Fruit fly (Drosophila melanogaster): ENCODE results near the gene Coq4.
A peak's percentile ranks its signal among the peaks of the same experiment; 100 is the strongest.

Coq4 gene

DNA sequence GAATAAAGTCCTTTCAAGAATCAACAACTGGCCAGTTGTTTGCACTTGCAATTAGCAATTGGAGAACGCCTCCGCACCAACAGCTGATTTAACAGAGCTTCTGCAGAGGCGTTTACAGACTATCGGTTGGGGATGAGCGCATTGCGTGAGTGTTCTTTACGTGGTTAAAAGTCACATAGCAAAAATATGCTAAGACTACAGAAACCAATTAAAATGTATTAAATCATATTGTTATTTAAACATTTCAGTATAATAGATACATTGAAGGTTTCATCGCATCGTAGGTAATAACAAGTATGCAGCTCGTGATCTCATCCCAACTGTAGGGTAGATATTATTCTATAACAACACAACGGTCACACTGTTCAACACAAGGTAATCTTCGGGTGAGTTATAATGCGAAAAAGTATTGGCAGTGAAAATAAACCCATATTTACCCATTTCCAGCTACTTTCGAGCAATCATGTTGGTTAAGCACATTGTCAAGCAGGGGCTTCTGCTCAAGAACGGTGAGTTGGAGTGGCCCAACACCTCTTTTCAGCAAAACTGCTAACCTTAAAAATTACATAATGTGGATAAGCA lies 8.2 kb downstream of the Coq4 start, which contains the start of the genes Sec3 and COX7B (continued):
- TF ChIP-seq CG8281 (tag; optimal IDR thresholded peaks at IDR 0.05) = no peak
- TF ChIP-seq Lim3 (GFP tag; IDR thresholded peaks at IDR 0.05) = no peak
- no peak for TF ChIP-seq CG17612 (GFP tag; IDR thresholded peaks at IDR 0.05)
- peak; percentile 53 for TF ChIP-seq Bteb2 (GFP tag; optimal IDR thresholded peaks at IDR 0.05)
- no peak for TF ChIP-seq CG15073 (GFP tag; optimal IDR thresholded peaks at IDR 0.05)
- TF ChIP-seq stwl (tag; optimal IDR thresholded peaks at IDR 0.05) = peak; percentile 45
- peak; percentile 62 for TF ChIP-seq CG10979 (tag; optimal IDR thresholded peaks at IDR 0.05)
- TF ChIP-seq ind (GFP tag; optimal IDR thresholded peaks at IDR 0.05) = peak; percentile 66
- no peak for TF ChIP-seq CG2875 (GFP tag; optimal IDR thresholded peaks at IDR 0.05)
- no peak for TF ChIP-seq sima (GFP tag; optimal IDR thresholded peaks at IDR 0.05)
- TF ChIP-seq Meics (GFP tag; optimal IDR thresholded peaks at IDR 0.05) = peak; percentile 50
- TF ChIP-seq CG8089 (GFP tag; optimal IDR thresholded peaks at IDR 0.05) = no peak
- TF ChIP-seq CG11093 (GFP tag; IDR thresholded peaks at IDR 0.05) = no peak
- peak; percentile 73; the same call in 2 of the 3 replicates for TF ChIP-seq CG6791 (GFP tag; IDR thresholded peaks at IDR 0.05; ENCODE audit: partially characterized antibody)
- TF ChIP-seq Gsc (GFP tag; IDR thresholded peaks at IDR 0.05) = no peak
- TF ChIP-seq PHDP (tag; optimal IDR thresholded peaks at IDR 0.05) = peak; percentile 66
- peak; percentile 55 for TF ChIP-seq CG4404 (GFP tag; IDR thresholded peaks at IDR 0.05)
- peak; percentile 75 for TF ChIP-seq CG12659 (GFP tag; optimal IDR thresholded peaks at IDR 0.05)
- TF ChIP-seq CG34422 (GFP tag; IDR thresholded peaks at IDR 0.05) = peak; percentile 63
- TF ChIP-seq kay (GFP tag; optimal IDR thresholded peaks at IDR 0.05) = peak; percentile 51
- no peak for TF ChIP-seq fu2 (GFP tag; optimal IDR thresholded peaks at IDR 0.05)
- TF ChIP-seq B-H1 (GFP tag; IDR thresholded peaks at IDR 0.05) = no peak
- no peak for TF ChIP-seq HLHmδ (GFP tag; optimal IDR thresholded peaks at IDR 0.05)
- peak; percentile 58 for TF ChIP-seq pum (GFP tag; optimal IDR thresholded peaks at IDR 0.05)
- no peak for TF ChIP-seq CG7271 (tag; optimal IDR thresholded peaks at IDR 0.05)
- TF ChIP-seq Dll (GFP tag; IDR thresholded peaks at IDR 0.05; ENCODE audit: partially characterized antibody) = peak; percentile 97
- no peak for TF ChIP-seq CG3407 (GFP tag; optimal IDR thresholded peaks at IDR 0.05)
- TF ChIP-seq CG2129 (GFP tag; IDR thresholded peaks at IDR 0.05; ENCODE audit: partially characterized antibody) = peak; percentile 92
- no peak for TF ChIP-seq sim (GFP tag; IDR thresholded peaks at IDR 0.05)
- TF ChIP-seq Pdp1 (GFP tag; optimal IDR thresholded peaks at IDR 0.05) = peak; percentile 64 to 96
- peak; percentile 35 to 65 for TF ChIP-seq tll (GFP tag; optimal IDR thresholded peaks at IDR 0.05)
- peak; percentile 51 for TF ChIP-seq CG8388 (GFP tag; optimal IDR thresholded peaks at IDR 0.05)
- no peak for TF ChIP-seq CG2199 (GFP tag; IDR thresholded peaks at IDR 0.05)
- peak; percentile 76 for TF ChIP-seq CG15696 (tag; optimal IDR thresholded peaks at IDR 0.05)
- TF ChIP-seq CG10147 (GFP tag; optimal IDR thresholded peaks at IDR 0.05) = peak; percentile 71
- peak; percentile 21 for TF ChIP-seq HHEX (GFP tag; optimal IDR thresholded peaks at IDR 0.05)
- TF ChIP-seq CG9817 (tag; optimal IDR thresholded peaks at IDR 0.05) = peak; percentile 81
- no peak for TF ChIP-seq CG8944 (GFP tag; optimal IDR thresholded peaks at IDR 0.05)
- peak; percentile 75; the same call in 2 of the 3 replicates for TF ChIP-seq zen2 (GFP tag; IDR thresholded peaks at IDR 0.05; ENCODE audit: partially characterized antibody)
- TF ChIP-seq CG8924 (tag; optimal IDR thresholded peaks at IDR 0.05) = peak; percentile 69
- no peak for TF ChIP-seq CG4707 (GFP tag; optimal IDR thresholded peaks at IDR 0.05)
- peak; percentile 71 for TF ChIP-seq az2 (GFP tag; optimal IDR thresholded peaks at IDR 0.05)
- TF ChIP-seq dmrt99B (tag; optimal IDR thresholded peaks at IDR 0.05) = peak; percentile 53
- TF ChIP-seq otp (GFP tag; IDR thresholded peaks at IDR 0.05) = peak; percentile 56; the same call in 1 of the 3 replicates
- no peak for TF ChIP-seq pros (GFP tag; optimal IDR thresholded peaks at IDR 0.05)
- no peak for TF ChIP-seq Hey (tag; optimal IDR thresholded peaks at IDR 0.05)
- TF ChIP-seq sens-2 (GFP tag; IDR thresholded peaks at IDR 0.05) = no peak
- peak; percentile 58 to 64 for TF ChIP-seq chif (GFP tag; optimal IDR thresholded peaks at IDR 0.05)
- no peak for TF ChIP-seq z (GFP tag; IDR thresholded peaks at IDR 0.05)
